Fruit fly (Drosophila melanogaster): Measurements from ENCODE around the gene CG32987.

CG32987 gene

DNA sequence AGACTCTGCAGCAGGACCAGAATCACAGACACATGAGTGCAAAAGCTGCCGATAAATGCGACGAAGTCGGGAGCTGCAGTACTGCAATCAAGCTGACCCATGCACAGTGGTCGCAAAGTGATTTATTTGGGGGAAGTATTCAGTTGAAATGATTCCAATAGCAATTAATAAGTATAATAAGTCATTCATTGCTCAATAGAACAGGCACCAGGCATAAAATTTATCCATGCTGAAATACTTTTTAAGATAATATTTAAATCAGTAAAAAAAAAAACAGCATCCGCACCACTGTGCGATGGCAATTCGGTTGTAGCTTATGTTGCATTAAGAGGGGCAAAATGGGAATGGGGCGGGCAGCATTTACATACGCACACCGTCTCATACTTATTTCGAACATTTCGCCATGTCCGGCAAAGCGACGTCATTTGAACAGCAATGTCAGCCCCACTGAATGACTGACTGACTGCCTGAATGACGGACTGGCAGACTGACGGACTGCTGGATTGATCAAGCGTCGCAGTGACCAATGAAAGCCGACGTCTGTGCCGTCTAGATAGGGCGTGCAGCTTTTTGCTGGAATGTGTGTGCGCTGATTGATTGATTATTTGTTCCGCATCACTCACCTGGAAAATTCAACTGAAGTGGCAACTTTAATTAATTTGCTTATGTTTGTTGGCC lies 28.7 kb upstream of the CG32987 start (continued):
- peak; percentile 50; the same call in 2 of the 3 replicates for TF ChIP-seq CG11093 (GFP tag; IDR thresholded peaks at IDR 0.05)
- TF ChIP-seq tup (GFP tag; optimal IDR thresholded peaks at IDR 0.05), result peak; percentile 26
- no peak for TF ChIP-seq Drgx (GFP tag; IDR thresholded peaks at IDR 0.05)
- peak; percentile 31 for TF ChIP-seq gsb-n (tag; optimal IDR thresholded peaks at IDR 0.05)
- TF ChIP-seq sens (GFP tag), result peak; percentile 91
- peak; percentile 56 for TF ChIP-seq CG4854 (GFP tag; optimal IDR thresholded peaks at IDR 0.05)
- TF ChIP-seq z (GFP tag; IDR thresholded peaks at IDR 0.05), result no peak
- TF ChIP-seq CG16863 (GFP tag; optimal IDR thresholded peaks at IDR 0.05), result no peak
- TF ChIP-seq run (tag; optimal IDR thresholded peaks at IDR 0.05), result no peak
- TF ChIP-seq CG17361 (GFP tag; IDR thresholded peaks at IDR 0.05), result peak; percentile 31; the same call in 2 of the 3 replicates
- peak; percentile 46 for TF ChIP-seq dmrt11E (tag; optimal IDR thresholded peaks at IDR 0.05)
- no peak for TF ChIP-seq CG1233 (GFP tag; optimal IDR thresholded peaks at IDR 0.05)
- TF ChIP-seq CG34376 (GFP tag; optimal IDR thresholded peaks at IDR 0.05), result no peak
- TF ChIP-seq Taf1 (GFP tag; IDR thresholded peaks at IDR 0.05), result no peak
- TF ChIP-seq Stat92E (GFP tag; optimal IDR thresholded peaks at IDR 0.05), result no peak
- peak; percentile 64 for TF ChIP-seq CG30403 (GFP tag; optimal IDR thresholded peaks at IDR 0.05)
- no peak for TF ChIP-seq cas (GFP tag; IDR thresholded peaks at IDR 0.05)
- TF ChIP-seq sc (optimal IDR thresholded peaks at IDR 0.05), result no peak
- TF ChIP-seq sc (GFP tag; optimal IDR thresholded peaks at IDR 0.05), result peak; percentile 39
- TF ChIP-seq Ptx1 (GFP tag; IDR thresholded peaks at IDR 0.05), result peak; percentile 81
- TF ChIP-seq CG8944 (GFP tag; optimal IDR thresholded peaks at IDR 0.05), result peak; percentile 32
- no peak for TF ChIP-seq tna (GFP tag; IDR thresholded peaks at IDR 0.05; ENCODE audit: partially characterized antibody)
- TF ChIP-seq Doc2 (GFP tag; IDR thresholded peaks at IDR 0.05), result no peak
- TF ChIP-seq tio (GFP tag; optimal IDR thresholded peaks at IDR 0.05), result no peak
- peak in 1 of 2 experiments; percentile 3 for TF ChIP-seq tll (GFP tag; optimal IDR thresholded peaks at IDR 0.05)
- no peak for TF ChIP-seq inv (GFP tag; IDR thresholded peaks at IDR 0.05; ENCODE audit: partially characterized antibody)
- TF ChIP-seq CG30020 (tag; optimal IDR thresholded peaks at IDR 0.05), result no peak
- no peak for TF ChIP-seq CG31224 (GFP tag; IDR thresholded peaks at IDR 0.05)
- no peak for TF ChIP-seq prd (optimal IDR thresholded peaks at IDR 0.05)
- TF ChIP-seq prd (GFP tag; IDR thresholded peaks at IDR 0.05), result peak; percentile 73
- TF ChIP-seq Jarid2 (GFP tag; optimal IDR thresholded peaks at IDR 0.05), result peak; percentile 32
- no peak for TF ChIP-seq HHEX (GFP tag; optimal IDR thresholded peaks at IDR 0.05)
- peak; percentile 55; the same call in 1 of the 2 replicates for TF ChIP-seq E2f2 (GFP tag; IDR thresholded peaks at IDR 0.05)
- TF ChIP-seq Xbp1 (GFP tag; optimal IDR thresholded peaks at IDR 0.05), result no peak
- TF ChIP-seq CG6254 (GFP tag; optimal IDR thresholded peaks at IDR 0.05), result no peak
- peak; percentile 92 for TF ChIP-seq zfh1 (GFP tag; IDR thresholded peaks at IDR 0.05)
- TF ChIP-seq CG10462 (GFP tag; optimal IDR thresholded peaks at IDR 0.05), result no peak
- TF ChIP-seq ara (GFP tag; IDR thresholded peaks at IDR 0.05), result peak; percentile 77
- peak; percentile 21; the same call in 1 of the 2 replicates for TF ChIP-seq Rfx (GFP tag; IDR thresholded peaks at IDR 0.05)
- TF ChIP-seq disco-r (GFP tag; optimal IDR thresholded peaks at IDR 0.05), result no peak
- TF ChIP-seq CTCF (GFP tag; optimal IDR thresholded peaks at IDR 0.05), result no peak
- TF ChIP-seq Doc3 (GFP tag; IDR thresholded peaks at IDR 0.05; ENCODE audit: partially characterized antibody), result no peak
- TF ChIP-seq ttk (GFP tag; IDR thresholded peaks at IDR 0.05), result peak; percentile 89
- TF ChIP-seq jigr1 (GFP tag; IDR thresholded peaks at IDR 0.05), result peak; percentile 36; the same call in 1 of the 3 replicates
- peak; percentile 39 for TF ChIP-seq Dad (GFP tag; optimal IDR thresholded peaks at IDR 0.05)
- peak; percentile 37 for TF ChIP-seq slp2 (GFP tag; optimal IDR thresholded peaks at IDR 0.05)
- TF ChIP-seq her (GFP tag; optimal IDR thresholded peaks at IDR 0.05), result no peak
- no peak for TF ChIP-seq sqz (GFP tag; optimal IDR thresholded peaks at IDR 0.05)
- TF ChIP-seq vfl (GFP tag; optimal IDR thresholded peaks at IDR 0.05), result no peak
- TF ChIP-seq CG11398 (GFP tag; optimal IDR thresholded peaks at IDR 0.05), result no peak
- peak; percentile 59 for TF ChIP-seq CG10267 (tag; optimal IDR thresholded peaks at IDR 0.05)

Measured in whole organism, embryonic.